Fruit fly (Drosophila melanogaster): ENCODE measurements around the gene CG9107.

The CG9107 gene

DNA sequence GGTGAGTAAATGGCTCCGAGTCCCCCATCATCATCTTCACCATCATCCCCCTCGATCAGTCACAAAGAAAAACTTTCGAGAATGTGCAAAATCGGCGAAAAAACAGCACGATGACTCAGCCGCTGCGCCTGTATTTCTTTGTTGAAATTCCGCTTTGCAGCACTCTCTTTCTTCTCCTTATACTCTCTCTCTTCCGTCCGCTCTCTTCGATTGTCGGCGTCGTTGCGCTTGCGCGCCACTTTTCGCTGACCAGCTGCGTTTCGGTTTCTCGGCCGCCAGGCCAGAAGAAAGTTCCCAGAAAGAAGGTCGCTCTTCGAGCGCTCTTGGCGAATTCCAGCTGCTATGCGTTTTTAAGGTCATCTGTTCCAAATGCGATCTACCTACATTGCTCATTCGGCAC, 41.1 kb downstream of the CG9107 start:
- TF ChIP-seq CG7101 (tag; optimal IDR thresholded peaks at IDR 0.05) (no peak), CG11617 (GFP tag; optimal IDR thresholded peaks at IDR 0.05) (no peak), Hr96 (GFP tag; optimal IDR thresholded peaks at IDR 0.05) (no peak), kay (GFP tag; ENCODE audit: borderline replicate concordance) (no peak), tj (GFP tag; optimal IDR thresholded peaks at IDR 0.05) (peak; percentile 87), bab1 (GFP tag; optimal IDR thresholded peaks at IDR 0.05) (no peak), cnc (optimal IDR thresholded peaks at IDR 0.05) (no peak)

DNA sequence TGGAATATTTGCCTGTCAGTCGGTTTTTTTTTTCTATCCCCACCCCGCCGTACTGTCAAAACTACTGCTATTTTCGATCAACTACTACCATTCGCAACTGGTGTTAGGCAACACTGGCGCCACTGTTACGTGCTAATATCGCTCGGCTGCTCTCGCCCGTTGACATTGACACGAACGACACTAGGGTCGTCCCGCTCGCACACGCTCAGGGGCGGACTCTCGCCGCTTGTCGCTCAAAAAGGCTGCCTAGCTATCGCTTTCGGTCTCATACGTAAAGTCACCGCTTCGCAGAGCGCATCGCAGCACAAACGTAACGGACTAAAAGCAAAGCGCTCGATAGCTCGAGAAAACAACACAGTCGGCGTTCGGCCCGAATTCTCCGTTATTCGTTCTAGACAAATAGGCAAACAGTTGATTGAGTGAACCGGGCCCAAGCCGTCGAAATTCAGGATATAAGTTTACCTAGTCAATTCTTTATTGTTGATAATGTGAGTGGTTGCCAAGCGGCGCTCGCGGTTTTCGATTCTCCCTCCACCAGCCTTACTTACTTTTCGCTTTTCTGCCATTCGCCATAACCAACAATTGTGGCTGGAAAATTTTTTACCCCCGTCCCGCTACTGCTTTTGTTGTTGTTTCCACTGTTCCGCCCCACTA, 41.9 kb downstream of the CG9107 start:
- TF ChIP-seq Crg-1 (GFP tag; optimal IDR thresholded peaks at IDR 0.05) (peak; percentile 76), CG33017 (tag; optimal IDR thresholded peaks at IDR 0.05) (no peak), cnc (optimal IDR thresholded peaks at IDR 0.05) (no peak), Hr96 (GFP tag; optimal IDR thresholded peaks at IDR 0.05) (peak; percentile 82), CG11617 (GFP tag; optimal IDR thresholded peaks at IDR 0.05) (peak; percentile 46), tj (GFP tag; optimal IDR thresholded peaks at IDR 0.05) (peak; percentile 9), CG14711 (tag; optimal IDR thresholded peaks at IDR 0.05) (peak; percentile 38), CG12768 (GFP tag; optimal IDR thresholded peaks at IDR 0.05) (no peak), bab1 (GFP tag; optimal IDR thresholded peaks at IDR 0.05) (peak; percentile 40), CG7045 (GFP tag; optimal IDR thresholded peaks at IDR 0.05) (peak; percentile 40), Clk (GFP tag; optimal IDR thresholded peaks at IDR 0.05) (peak; percentile 64), Mnt (GFP tag; optimal IDR thresholded peaks at IDR 0.05) (peak; percentile 52), pad (GFP tag; optimal IDR thresholded peaks at IDR 0.05) (peak; percentile 93), CG1620 (GFP tag; optimal IDR thresholded peaks at IDR 0.05) (peak; percentile 87), cic (GFP tag; optimal IDR thresholded peaks at IDR 0.05) (peak; percentile 80), toe (GFP tag; optimal IDR thresholded peaks at IDR 0.05) (peak; percentile 36), kay (GFP tag; ENCODE audit: borderline replicate concordance) (no peak), CG5204 (GFP tag; optimal IDR thresholded peaks at IDR 0.05) (peak; percentile 60), ovo (GFP tag; optimal IDR thresholded peaks at IDR 0.05) (peak; percentile 85), CG7101 (tag; optimal IDR thresholded peaks at IDR 0.05) (peak; percentile 57)

DNA sequence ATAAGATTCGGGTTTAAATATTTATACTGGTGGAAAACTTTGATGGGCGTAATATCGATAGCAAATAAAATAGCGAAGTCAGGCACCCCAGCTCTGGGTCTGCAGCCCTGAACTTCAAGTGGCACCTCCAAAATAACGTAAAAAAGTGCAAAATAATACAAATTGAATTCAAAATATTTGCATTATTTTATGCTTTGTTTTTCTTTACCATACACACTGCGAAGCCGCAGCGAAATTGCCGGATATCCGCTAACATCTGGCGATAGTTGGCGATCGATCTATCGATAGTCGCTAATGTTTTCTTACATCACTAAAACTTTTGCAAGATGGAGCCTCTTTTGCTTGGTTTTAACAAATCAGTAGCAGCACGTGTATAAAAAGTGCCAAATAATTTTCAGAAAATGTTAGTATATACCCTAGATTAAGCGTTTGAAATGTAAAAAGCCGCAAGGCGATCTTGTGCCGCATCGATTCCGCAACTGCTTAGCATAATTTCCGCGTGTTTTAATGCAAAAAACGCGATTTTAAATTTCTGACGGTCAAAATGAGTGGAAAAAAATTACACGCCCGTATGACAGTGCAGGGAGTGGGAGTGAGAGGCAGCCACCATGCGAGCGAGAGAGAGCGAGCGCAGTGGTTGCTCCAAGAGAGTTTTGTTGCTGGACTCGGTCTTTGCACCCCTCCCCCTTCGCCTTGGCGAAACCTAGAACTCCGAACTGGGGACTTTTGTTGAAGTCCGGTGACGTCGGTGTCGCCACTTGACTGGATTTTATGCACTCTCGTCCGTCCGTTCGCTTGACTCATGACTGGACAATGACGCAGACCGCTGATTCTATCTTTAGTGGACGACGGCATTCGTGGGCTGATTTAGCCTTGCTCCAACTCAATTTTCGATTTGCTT, 42.7 kb downstream of the CG9107 start, which contains the start of gene eIF4A:
Gene eIF4A (plus strand): TSS at position 332 of the 901 bp plus-strand sequence.
- TF ChIP-seq CG1620 (GFP tag; optimal IDR thresholded peaks at IDR 0.05) (no peak), cic (GFP tag; optimal IDR thresholded peaks at IDR 0.05) (no peak), tj (GFP tag; optimal IDR thresholded peaks at IDR 0.05) (no peak), Hr96 (GFP tag; optimal IDR thresholded peaks at IDR 0.05) (peak; percentile 20), toe (GFP tag; optimal IDR thresholded peaks at IDR 0.05) (no peak), CG33017 (tag; optimal IDR thresholded peaks at IDR 0.05) (peak; percentile 2), CG12768 (GFP tag; optimal IDR thresholded peaks at IDR 0.05) (peak; percentile 95), Mnt (GFP tag; optimal IDR thresholded peaks at IDR 0.05) (peak; percentile 97), CG7101 (tag; optimal IDR thresholded peaks at IDR 0.05) (peak; percentile 34), Clk (GFP tag; optimal IDR thresholded peaks at IDR 0.05) (no peak), bab1 (GFP tag; optimal IDR thresholded peaks at IDR 0.05) (peak; percentile 27), CG5204 (GFP tag; optimal IDR thresholded peaks at IDR 0.05) (no peak), ovo (GFP tag; optimal IDR thresholded peaks at IDR 0.05) (peak; percentile 18), CG14711 (tag; optimal IDR thresholded peaks at IDR 0.05) (no peak), CG7045 (GFP tag; optimal IDR thresholded peaks at IDR 0.05) (no peak), kay (GFP tag; ENCODE audit: borderline replicate concordance) (peak; percentile 43), Crg-1 (GFP tag; optimal IDR thresholded peaks at IDR 0.05) (no peak), pad (GFP tag; optimal IDR thresholded peaks at IDR 0.05) (no peak), CG11617 (GFP tag; optimal IDR thresholded peaks at IDR 0.05) (no peak), cnc (optimal IDR thresholded peaks at IDR 0.05) (no peak)

DNA sequence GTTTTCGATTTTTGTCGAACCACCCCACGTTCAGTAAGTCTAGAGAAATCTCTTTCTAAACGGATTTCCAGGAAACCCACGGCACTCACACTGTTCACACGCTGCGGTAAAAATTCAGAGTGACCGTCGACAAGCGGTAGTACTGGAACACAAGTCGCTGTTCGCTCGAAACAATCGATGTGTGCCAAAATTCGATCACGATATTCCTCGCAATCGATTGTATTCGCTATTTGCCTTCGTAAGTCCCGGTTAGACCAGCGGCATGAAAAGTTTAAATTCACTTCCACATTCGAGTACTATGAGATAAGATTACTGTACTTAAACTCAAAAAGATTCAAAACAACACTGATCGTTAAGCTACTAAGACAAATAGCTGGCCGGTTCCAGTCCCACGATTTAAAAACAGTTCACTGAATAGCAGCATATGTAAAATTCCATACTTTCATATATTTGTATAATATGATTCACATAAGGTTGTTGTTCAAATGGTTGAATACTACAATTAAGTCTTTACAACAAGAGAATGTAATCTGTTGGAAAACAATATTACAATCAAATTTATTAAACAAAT, 43.4 kb downstream of the CG9107 start, which contains the start of gene chic:
Gene chic (minus strand): TSS at position 157 of the 571 bp plus-strand sequence.
- TF ChIP-seq CG7101 (tag; optimal IDR thresholded peaks at IDR 0.05) (no peak), Clk (GFP tag; optimal IDR thresholded peaks at IDR 0.05) (no peak), toe (GFP tag; optimal IDR thresholded peaks at IDR 0.05) (peak; percentile 76), cnc (optimal IDR thresholded peaks at IDR 0.05) (no peak), Mnt (GFP tag; optimal IDR thresholded peaks at IDR 0.05) (peak; percentile 69), CG5204 (GFP tag; optimal IDR thresholded peaks at IDR 0.05) (peak; percentile 70), CG12768 (GFP tag; optimal IDR thresholded peaks at IDR 0.05) (peak; percentile 3), bab1 (GFP tag; optimal IDR thresholded peaks at IDR 0.05) (peak; percentile 68), CG1620 (GFP tag; optimal IDR thresholded peaks at IDR 0.05) (peak; percentile 72), CG7045 (GFP tag; optimal IDR thresholded peaks at IDR 0.05) (peak; percentile 35), cic (GFP tag; optimal IDR thresholded peaks at IDR 0.05) (no peak), pad (GFP tag; optimal IDR thresholded peaks at IDR 0.05) (no peak), Hr96 (GFP tag; optimal IDR thresholded peaks at IDR 0.05) (peak; percentile 68)
